Fruit fly (Drosophila melanogaster): ENCODE results near the gene CG7781.

The CG7781 gene

DNA sequence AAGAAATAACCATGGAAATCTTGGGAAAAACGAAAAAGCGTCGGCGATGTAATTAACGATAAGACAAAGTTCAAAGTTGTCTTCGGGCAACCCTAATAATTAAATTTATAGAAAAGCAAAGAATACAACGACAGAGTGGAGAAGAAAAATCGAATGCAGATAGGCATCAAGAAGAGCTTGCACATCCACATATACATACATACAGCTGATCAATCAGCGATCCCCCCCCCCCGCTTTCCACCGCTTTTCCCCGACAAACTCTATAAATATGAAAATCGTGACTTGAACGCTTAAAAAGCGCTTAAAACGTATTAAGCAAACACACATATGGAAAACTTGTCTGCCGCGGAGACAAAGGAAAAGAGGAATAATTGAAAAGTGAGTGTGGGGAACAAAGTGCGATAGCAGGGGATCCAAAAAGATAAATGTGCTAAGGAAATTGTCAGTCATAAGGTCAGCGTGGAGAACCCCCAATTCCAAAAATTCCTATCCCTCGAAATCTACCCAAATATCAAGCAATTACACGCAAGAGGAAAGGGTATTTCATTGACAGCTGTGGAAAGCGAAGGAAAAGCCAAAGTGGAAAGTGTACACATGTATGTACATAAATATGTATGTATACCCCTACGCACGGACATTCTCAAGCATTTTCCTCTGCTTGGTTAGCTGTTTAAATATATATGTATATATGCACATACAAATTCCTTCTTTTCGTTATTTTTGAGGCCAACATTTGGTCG, 35.7 kb downstream of the CG7781 start:
- TF ChIP-seq Myc (optimal IDR thresholded peaks at IDR 0.05) (no peak), ttk (optimal IDR thresholded peaks at IDR 0.05) (no peak), Sin3A (optimal IDR thresholded peaks at IDR 0.05) (no peak), psq (optimal IDR thresholded peaks at IDR 0.05) (no peak), h (optimal IDR thresholded peaks at IDR 0.05) (no peak)

DNA sequence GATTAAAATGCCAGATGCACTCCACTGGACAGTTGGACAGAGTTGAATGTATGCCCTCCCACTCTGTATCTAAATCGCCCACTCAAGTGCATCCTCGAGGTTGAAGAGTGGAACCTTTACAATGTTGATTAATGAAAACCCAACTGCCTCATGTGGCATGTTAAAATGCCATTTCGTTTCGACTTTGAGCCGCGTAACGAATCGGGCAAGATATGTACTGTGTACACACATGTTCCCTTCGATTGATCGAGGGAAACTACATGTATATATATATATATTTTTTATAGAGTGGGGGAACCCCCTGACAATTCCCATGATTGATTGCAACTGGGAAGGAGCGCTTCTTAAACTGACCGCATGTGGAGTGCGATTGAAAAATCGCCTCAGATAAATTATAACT, 37.1 kb downstream of the CG7781 start:
- TF ChIP-seq h (optimal IDR thresholded peaks at IDR 0.05): no peak
- TF ChIP-seq Myc (optimal IDR thresholded peaks at IDR 0.05): no peak
- no peak for TF ChIP-seq psq (optimal IDR thresholded peaks at IDR 0.05)
- TF ChIP-seq Sin3A (optimal IDR thresholded peaks at IDR 0.05): no peak
- no peak for TF ChIP-seq ttk (optimal IDR thresholded peaks at IDR 0.05)
- TF ChIP-seq insv (optimal IDR thresholded peaks at IDR 0.05): no peak

DNA sequence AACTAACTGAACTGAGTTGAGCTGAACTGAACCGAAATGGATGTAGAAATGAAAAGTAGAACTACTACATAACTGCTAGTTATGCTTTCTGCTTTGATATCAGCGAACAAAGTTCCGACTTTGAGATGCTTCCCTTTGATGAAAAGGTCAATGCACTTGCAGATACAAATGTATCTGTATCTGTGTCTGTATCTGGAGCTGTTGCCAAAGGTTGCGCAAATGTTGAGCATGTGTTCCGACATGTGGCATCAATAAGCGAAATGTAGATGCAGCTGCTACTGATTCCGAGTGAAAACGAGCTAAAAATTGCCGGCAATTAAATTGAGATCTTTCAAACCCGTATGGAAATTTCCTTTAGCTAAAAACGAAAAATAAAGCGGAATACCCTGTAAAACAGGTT, 38.6 kb downstream of the CG7781 start:
- TF ChIP-seq Sin3A (optimal IDR thresholded peaks at IDR 0.05) (no peak), insv (optimal IDR thresholded peaks at IDR 0.05) (no peak), Myc (optimal IDR thresholded peaks at IDR 0.05) (no peak), psq (optimal IDR thresholded peaks at IDR 0.05) (no peak), ttk (optimal IDR thresholded peaks at IDR 0.05) (no peak), h (optimal IDR thresholded peaks at IDR 0.05) (no peak)

DNA sequence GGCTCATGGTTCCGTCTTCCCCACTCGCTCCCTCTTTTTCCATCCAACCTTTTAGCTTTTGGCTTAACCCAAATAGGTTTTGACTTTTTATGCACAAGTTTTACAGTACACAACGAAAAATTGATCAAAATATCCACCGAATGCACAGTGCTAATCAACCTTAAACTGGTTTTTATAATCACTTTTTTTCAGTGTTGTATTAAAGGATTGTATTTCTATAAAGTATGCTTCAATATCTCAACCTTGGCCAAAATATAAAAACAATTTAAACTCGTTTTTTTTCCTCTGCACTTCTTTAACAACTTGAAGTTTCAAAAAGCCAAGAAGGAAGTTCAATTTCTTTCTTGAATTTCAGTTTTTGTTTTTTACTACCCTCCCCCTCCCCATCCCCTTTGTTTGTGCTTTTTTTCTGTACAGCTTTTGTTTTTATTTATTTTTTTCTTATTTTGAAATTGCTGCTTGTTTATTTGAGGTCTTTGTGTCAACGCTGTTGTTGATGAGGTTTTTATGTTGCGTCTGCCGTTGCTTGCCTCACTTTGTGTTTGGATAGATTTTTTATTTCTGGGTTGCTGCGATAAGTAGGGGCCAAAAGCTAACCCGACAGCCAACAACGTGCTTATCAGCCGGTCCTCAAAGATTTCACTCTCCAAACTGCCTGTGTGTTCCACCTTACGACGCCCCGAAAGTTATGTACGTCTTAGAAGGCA, 40.1 kb downstream of the CG7781 start:
- no peak for TF ChIP-seq h (optimal IDR thresholded peaks at IDR 0.05)
- TF ChIP-seq Myc (optimal IDR thresholded peaks at IDR 0.05): no peak
- TF ChIP-seq psq (optimal IDR thresholded peaks at IDR 0.05): no peak
- no peak for TF ChIP-seq ttk (optimal IDR thresholded peaks at IDR 0.05)

DNA sequence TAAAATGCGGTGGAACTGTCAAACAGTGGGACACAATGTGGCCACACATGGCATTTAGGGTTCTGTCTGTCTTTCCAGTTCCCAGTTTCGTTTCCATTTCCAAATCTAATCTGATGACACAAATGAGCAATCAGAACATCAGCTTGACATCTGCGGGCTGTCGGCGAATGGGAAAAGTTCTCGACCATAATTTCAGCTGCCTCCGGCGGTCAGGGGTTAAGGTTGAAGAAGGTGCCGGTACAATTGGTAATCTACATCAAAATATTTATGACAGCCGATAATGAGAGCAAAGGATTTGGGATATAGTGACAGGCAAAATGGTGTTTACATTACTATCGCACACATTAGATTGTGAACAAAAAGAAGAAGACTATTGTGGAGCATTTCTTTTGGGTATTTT, 43.3 kb downstream of the CG7781 start:
- no peak for TF ChIP-seq h (optimal IDR thresholded peaks at IDR 0.05)
- TF ChIP-seq Myc (optimal IDR thresholded peaks at IDR 0.05): no peak
- TF ChIP-seq psq (optimal IDR thresholded peaks at IDR 0.05): no peak
- no peak for TF ChIP-seq insv (optimal IDR thresholded peaks at IDR 0.05)
- TF ChIP-seq Sin3A (optimal IDR thresholded peaks at IDR 0.05): no peak
- TF ChIP-seq ttk (optimal IDR thresholded peaks at IDR 0.05): no peak

DNA sequence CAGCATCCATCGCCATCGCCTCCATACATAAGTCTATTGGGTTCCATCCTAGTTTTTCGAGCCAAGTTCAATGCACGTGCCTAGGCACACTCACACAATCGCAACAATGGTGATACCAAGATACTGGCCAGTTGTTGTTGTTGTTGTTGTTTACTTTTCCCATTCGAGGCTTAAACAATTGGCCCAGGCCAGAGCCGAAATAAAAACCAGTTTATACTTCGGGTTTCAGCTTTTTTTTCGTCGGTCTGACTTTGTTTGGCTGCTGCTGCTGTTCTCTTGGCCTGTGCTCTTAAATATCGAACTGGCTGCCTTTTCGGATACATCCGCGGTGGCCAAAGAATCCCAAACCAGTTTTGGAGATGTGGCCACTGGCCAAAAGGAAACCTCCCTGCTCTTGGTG, 45.0 kb downstream of the CG7781 start:
- TF ChIP-seq h (optimal IDR thresholded peaks at IDR 0.05) (no peak), insv (optimal IDR thresholded peaks at IDR 0.05) (no peak), ttk (optimal IDR thresholded peaks at IDR 0.05) (no peak), Myc (optimal IDR thresholded peaks at IDR 0.05) (no peak), psq (optimal IDR thresholded peaks at IDR 0.05) (no peak), Sin3A (optimal IDR thresholded peaks at IDR 0.05) (no peak)

DNA sequence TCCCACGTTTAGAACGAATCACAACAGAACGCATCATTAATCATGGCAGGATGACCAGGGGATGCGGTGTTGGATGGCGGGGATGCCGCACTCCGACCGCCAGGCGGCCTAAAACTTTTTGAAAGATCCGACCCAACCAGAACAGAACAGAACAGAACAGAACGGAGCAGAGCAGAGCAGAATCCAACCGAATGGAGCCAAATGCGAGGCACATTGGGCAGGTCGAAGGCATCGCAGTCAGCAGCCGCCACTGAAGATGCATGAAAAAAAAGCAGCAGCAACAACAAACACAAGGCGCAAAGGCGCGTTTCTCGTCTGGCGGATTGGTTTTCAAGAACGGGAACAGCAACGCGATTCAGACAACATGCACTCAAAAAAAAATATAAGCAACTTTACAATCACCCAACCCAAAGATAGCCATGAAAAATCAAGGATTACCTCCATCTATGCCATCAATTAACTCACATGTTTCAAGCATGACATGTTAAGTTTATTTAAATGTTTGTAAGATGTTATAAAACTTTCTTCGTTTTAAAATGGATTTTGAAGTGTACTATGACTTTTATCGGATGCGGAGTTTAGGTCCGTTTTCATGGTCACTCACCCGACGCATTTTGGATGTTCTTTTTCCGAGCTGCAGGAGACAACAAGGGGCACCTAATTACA, 45.7 kb downstream of the CG7781 start:
- TF ChIP-seq psq (optimal IDR thresholded peaks at IDR 0.05): no peak

DNA sequence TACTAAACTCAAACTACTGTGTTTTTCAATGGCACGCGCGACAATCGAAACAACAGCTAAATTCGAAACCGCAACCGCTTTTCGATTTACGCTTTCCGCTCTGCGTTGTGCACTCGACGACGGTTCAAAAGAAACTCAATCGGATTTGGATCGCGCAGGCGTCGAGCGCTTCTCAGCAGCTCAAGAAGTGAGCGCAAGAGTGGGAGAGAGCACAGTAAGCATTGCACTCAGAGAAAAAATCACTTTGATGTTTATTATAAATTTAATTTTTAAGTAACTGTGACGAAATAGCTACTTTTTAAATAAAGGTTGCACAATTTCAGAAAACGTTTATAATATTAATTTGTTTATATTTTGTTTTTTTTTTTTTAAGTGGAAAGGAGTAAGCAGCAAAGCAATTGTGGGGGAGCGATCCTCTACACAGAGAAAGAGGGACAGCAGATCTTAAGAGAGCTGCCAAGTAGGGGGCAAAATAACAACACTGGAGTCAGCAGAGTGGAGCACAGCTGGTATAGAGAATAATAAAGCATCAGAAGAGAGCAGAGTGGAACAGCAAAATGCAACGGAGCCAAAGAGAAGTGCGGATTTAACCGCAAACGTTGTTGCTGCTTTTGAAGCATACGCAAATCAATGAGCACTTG, 47.5 kb downstream of the CG7781 start:
- TF ChIP-seq insv (optimal IDR thresholded peaks at IDR 0.05): no peak
- no peak for TF ChIP-seq ttk (optimal IDR thresholded peaks at IDR 0.05)
- no peak for TF ChIP-seq psq (optimal IDR thresholded peaks at IDR 0.05)
- no peak for TF ChIP-seq Sin3A (optimal IDR thresholded peaks at IDR 0.05)
- no peak for TF ChIP-seq Myc (optimal IDR thresholded peaks at IDR 0.05)
- TF ChIP-seq h (optimal IDR thresholded peaks at IDR 0.05): no peak

DNA sequence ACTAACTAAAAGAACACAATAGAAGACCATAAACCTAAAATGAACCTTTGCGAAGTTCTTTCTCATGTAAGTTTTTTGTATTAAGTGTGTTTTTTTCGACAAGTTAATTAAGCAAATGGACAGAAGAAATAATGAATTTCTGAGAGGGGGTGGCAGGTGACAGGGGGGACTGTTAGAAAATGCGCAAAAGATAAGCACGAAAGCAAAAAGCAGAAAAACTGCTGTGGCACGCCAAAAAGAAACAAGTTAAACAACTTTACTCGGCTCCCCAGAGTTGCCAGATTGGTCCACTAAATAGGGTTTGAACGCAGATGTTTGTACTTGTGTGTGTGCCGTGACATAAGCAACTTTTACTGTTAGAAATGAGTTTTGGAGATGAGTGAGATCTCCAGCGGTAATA, 48.3 kb downstream of the CG7781 start:
- TF ChIP-seq psq (optimal IDR thresholded peaks at IDR 0.05): no peak
- no peak for TF ChIP-seq h (optimal IDR thresholded peaks at IDR 0.05)
- TF ChIP-seq Myc (optimal IDR thresholded peaks at IDR 0.05): no peak
- no peak for TF ChIP-seq ttk (optimal IDR thresholded peaks at IDR 0.05)
- TF ChIP-seq insv (optimal IDR thresholded peaks at IDR 0.05): no peak
- no peak for TF ChIP-seq Sin3A (optimal IDR thresholded peaks at IDR 0.05)

DNA sequence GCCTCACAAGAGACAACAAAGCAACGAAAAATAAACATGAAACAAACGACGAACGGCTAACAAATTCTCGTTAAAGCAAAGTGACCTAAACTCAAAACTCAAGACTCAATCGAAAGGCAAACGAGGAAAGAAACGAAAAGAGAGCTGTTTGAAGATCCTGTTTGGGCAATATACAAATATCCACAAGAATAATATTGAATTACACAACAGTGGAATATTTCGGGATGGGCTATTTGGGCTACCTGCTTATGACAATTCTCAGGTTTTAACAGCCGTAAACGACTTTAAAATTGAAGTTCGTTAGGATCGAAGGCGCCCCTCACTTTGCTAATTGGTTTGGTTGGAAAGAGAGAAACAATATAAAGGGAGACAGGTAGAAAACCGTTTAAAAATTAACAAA, 48.9 kb downstream of the CG7781 start:
- TF ChIP-seq ttk (optimal IDR thresholded peaks at IDR 0.05) (no peak), Sin3A (optimal IDR thresholded peaks at IDR 0.05) (no peak), insv (optimal IDR thresholded peaks at IDR 0.05) (no peak), Myc (optimal IDR thresholded peaks at IDR 0.05) (no peak), h (optimal IDR thresholded peaks at IDR 0.05) (no peak), psq (optimal IDR thresholded peaks at IDR 0.05) (no peak)

DNA sequence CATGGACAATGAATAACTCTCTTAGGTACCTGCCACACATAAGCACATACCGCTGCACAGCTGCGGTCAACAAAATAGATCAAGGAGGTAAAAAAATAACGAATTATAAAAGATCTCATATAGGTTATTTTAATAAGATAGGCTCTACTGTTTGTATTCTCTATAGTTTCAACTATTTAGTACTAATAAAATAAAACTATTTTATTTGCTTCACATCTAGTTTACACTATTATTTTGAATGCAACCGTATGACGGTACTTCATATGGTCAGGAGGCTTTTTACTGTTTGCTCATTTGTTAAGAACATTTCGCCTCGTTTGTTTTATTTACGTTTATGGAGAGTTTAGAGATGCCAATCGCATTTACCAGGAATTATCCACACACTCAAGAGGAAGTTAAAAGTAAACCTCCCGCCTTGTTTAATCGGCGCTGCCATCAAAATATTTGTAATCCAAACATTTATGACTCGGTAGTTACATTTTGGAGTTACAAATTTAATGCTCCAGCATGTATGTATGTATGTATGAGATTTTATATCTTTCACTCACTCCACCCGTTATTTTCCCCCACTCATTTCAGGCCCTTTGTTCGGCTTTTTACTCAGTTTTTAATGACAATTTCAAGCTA, 50.1 kb downstream of the CG7781 start:
- TF ChIP-seq psq (optimal IDR thresholded peaks at IDR 0.05) (no peak), Myc (optimal IDR thresholded peaks at IDR 0.05) (no peak), Sin3A (optimal IDR thresholded peaks at IDR 0.05) (no peak), h (optimal IDR thresholded peaks at IDR 0.05) (no peak), ttk (optimal IDR thresholded peaks at IDR 0.05) (no peak), insv (optimal IDR thresholded peaks at IDR 0.05) (no peak)

DNA sequence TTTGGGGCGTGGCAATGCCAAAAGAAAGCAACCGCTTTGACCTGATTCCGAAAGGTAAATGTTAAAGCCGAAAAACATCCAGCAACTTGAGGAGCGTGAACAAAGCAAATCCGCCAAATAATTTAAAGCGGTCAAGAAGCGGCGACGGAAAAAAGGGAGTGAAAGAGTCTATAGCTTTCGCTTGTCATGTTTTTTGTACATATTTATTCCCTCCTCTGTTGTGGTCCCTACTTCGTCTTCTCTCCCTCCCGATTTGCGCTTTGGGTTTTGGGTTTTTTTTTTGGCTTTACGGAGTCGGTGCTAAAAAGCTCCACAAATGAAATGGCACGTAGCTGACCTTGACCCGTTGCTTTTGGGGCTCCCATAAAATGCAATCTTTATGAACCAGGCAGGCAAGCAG, 51.1 kb downstream of the CG7781 start:
- TF ChIP-seq h (optimal IDR thresholded peaks at IDR 0.05) (no peak), ttk (optimal IDR thresholded peaks at IDR 0.05) (no peak), insv (optimal IDR thresholded peaks at IDR 0.05) (no peak), psq (optimal IDR thresholded peaks at IDR 0.05) (no peak)
